Worm (Caenorhabditis elegans) whole organism, late embryonic: ENCODE results near the gene Y32F6A.4.

Source experiments
- K09A11.1 ChIP-seq: sonication (generic microtip); optimal IDR thresholded peaks from 2 replicates; lab custom pipeline; 2017; ENCODE audit warnings: antibody characterized with exemption, mild to moderate bottlenecking, missing genetic modification characterization, missing compliant biosample characterization; ENCODE audit not compliant: insufficient read depth
- elt-2 ChIP-seq: sonication (generic microtip); optimal IDR thresholded peaks from 2 replicates; lab custom pipeline; 2016; ENCODE audit warnings: missing genetic modification reagents, missing genetic modification characterization, missing compliant biosample characterization
- ets-4 ChIP-seq: sonication (generic microtip); optimal IDR thresholded peaks from 2 replicates; lab custom pipeline; 2016; ENCODE audit warnings: missing genetic modification characterization, missing compliant biosample characterization
- fkh-6 ChIP-seq: sonication (generic microtip); optimal IDR thresholded peaks from 2 replicates; lab custom pipeline; 2016; ENCODE audit warnings: missing genetic modification characterization, missing compliant biosample characterization
- gmeb-2 ChIP-seq: sonication (generic microtip); optimal IDR thresholded peaks from 2 replicates; lab custom pipeline; 2016; ENCODE audit warnings: missing genetic modification characterization, inconsistent platforms, missing compliant biosample characterization
- hlh-13 ChIP-seq: fragments of 200-800 bp; sonication (Bioruptor generic); optimal IDR thresholded peaks from 2 replicates; lab custom pipeline; 2018; ENCODE audit warnings: mild to moderate bottlenecking, missing genetic modification characterization, missing compliant biosample characterization
- madf-2 ChIP-seq: sonication (generic microtip); optimal IDR thresholded peaks from 2 replicates; lab custom pipeline; 2017; ENCODE audit warnings: missing genetic modification characterization, missing compliant biosample characterization
- npax-4 ChIP-seq: sonication (generic microtip); optimal IDR thresholded peaks from 2 replicates; lab custom pipeline; 2016; ENCODE audit warnings: missing genetic modification characterization, missing compliant biosample characterization
- pha-4 ChIP-seq: fragments of 150-350 bp; optimal IDR thresholded peaks from 2 replicates; lab custom pipeline; 2018; ENCODE audit warnings: missing biosample characterization, missing genetic modification reagents, missing genetic modification characterization
- pros-1 ChIP-seq: fragments of 150-350 bp; optimal IDR thresholded peaks from 2 replicates; lab custom pipeline; 2014; ENCODE audit warnings: missing biosample characterization, missing genetic modification reagents, missing genetic modification characterization
- rnt-1 ChIP-seq: sonication (generic microtip); optimal IDR thresholded peaks from 2 replicates; lab custom pipeline; 2016; ENCODE audit warnings: missing genetic modification characterization, missing compliant biosample characterization
- sox-4 ChIP-seq: sonication (generic microtip); optimal IDR thresholded peaks from 2 replicates; lab custom pipeline; 2017; ENCODE audit warnings: mild to moderate bottlenecking, missing genetic modification characterization, inconsistent platforms, missing compliant biosample characterization
- tbx-2 ChIP-seq: sonication (generic microtip); optimal IDR thresholded peaks from 2 replicates; lab custom pipeline; 2016; ENCODE audit warnings: missing genetic modification characterization, missing compliant biosample characterization

ce11 chrV:10472901-10473774 lies 39.3 kb upstream of the Y32F6A.4 start:
- TF ChIP-seq fkh-6 (tag; lab: Kevin White, UChicago) (no peak), rnt-1 (no peak), gmeb-2 (tag; lab: Kevin White, UChicago) (no peak), pros-1 (no peak), K09A11.1 (tag; lab: Kevin White, UChicago) (no peak), pha-4 (tag; lab: Kevin White, UChicago) (no peak), elt-2 (no peak), hlh-13 (GFP tag; lab: Kevin White, UChicago) (no peak), madf-2 (no peak), tbx-2 (tag; lab: Kevin White, UChicago) (no peak), ets-4 (no peak), npax-4 (tag; lab: Kevin White, UChicago) (no peak), sox-4 (tag; lab: Kevin White, UChicago) (no peak)
